Worm (Caenorhabditis elegans) whole organism, midembryonic: Measurements from ENCODE around the gene hrpk-2.

Source experiments
- T22C8.4 ChIP-seq: fragments of 200-800 bp; sonication (Bioruptor generic); IDR thresholded peaks from 2 replicates; pipeline ENCODE4 v1.3.6; 2022; ENCODE audit warnings: missing genetic modification characterization, missing compliant biosample characterization
- cog-1 ChIP-seq: sonication (generic microtip); optimal IDR thresholded peaks from 2 replicates; lab custom pipeline; 2016; ENCODE audit warnings: missing genetic modification characterization, missing compliant biosample characterization
- flt-1 ChIP-seq: fragments of 200-800 bp; sonication (Bioruptor generic); IDR thresholded peaks from 2 replicates; pipeline ENCODE4 v1.3.6; 2022; ENCODE audit warnings: missing genetic modification characterization, missing compliant biosample characterization
- klf-2 ChIP-seq: fragments of 200-800 bp; sonication (Bioruptor generic); conservative IDR thresholded peaks from 2 replicates; pipeline ENCODE4 v1.3.6; 2022; ENCODE audit warnings: missing genetic modification reagents, missing genetic modification characterization, missing compliant biosample characterization
- med-1 ChIP-seq: sonication (generic microtip); optimal IDR thresholded peaks from 2 replicates; lab custom pipeline; 2017; ENCODE audit warnings: missing genetic modification characterization, mild to moderate bottlenecking, missing compliant biosample characterization, antibody characterized with exemption, missing genetic modification reagents; ENCODE audit not compliant: insufficient read depth
- ref-1 ChIP-seq: fragments of 200-800 bp; sonication (Bioruptor generic); conservative IDR thresholded peaks from 2 replicates; pipeline ENCODE4 v1.3.6; 2022; ENCODE audit warnings: missing genetic modification reagents, missing genetic modification characterization, missing compliant biosample characterization
- tab-1 ChIP-seq: fragments of 200-800 bp; sonication (Bioruptor generic); IDR thresholded peaks from 2 replicates; pipeline ENCODE4 v1.3.6; 2022; ENCODE audit warnings: missing genetic modification characterization, missing compliant biosample characterization
- ztf-23 ChIP-seq: fragments of 200-800 bp; sonication (Bioruptor generic); IDR thresholded peaks from 2 replicates; pipeline ENCODE4 v1.3.6; 2022; ENCODE audit warnings: missing genetic modification reagents, missing genetic modification characterization, missing compliant biosample characterization
- ztf-29 ChIP-seq: fragments of 200-800 bp; sonication (Bioruptor generic); IDR thresholded peaks from 2 replicates; pipeline ENCODE4 v1.3.6; 2022; ENCODE audit warnings: missing genetic modification reagents, missing genetic modification characterization, missing compliant biosample characterization

hrpk-2 gene

DNA sequence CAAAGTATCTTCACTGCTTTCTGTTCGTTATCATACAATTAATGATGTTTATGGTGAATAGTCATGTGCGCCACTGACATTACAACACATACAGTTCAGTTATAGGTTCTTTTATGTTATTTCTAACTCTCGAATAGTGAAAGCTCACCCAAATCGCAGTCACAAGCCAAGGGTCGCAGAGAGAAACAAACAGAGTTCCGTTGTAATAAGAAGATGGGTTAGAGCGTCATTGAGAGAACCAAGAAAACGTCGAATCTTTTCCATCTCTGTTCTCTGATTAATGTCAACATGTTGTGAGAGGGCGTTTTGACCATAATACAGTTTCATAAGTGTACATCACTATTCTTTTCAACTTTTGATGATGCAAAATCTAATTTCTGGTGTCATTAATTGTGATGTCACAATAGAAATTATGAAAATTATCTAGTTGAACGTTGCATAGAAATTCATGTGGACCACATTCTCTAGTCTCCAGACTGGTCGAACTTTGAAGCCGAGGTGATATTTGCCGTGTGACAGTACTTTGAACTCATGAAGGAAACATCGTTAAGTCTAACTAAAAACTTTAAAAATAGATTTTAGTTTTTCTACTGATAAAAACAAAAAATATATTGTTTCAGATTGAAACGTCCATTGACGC is 12.8 kb upstream of the hrpk-2 start:
- TF ChIP-seq ref-1 (GFP tag; lab: Robert Waterston, UW), result no peak
- no peak for TF ChIP-seq ztf-23 (GFP tag; lab: Robert Waterston, UW)
- no peak for TF ChIP-seq tab-1 (GFP tag; lab: Robert Waterston, UW)
- TF ChIP-seq flt-1, result no peak
- no peak for TF ChIP-seq med-1 (GFP tag; lab: Kevin White, UChicago)
- TF ChIP-seq cog-1, result no peak
- TF ChIP-seq T22C8.4 (GFP tag; lab: Robert Waterston, UW), result no peak
- no peak for TF ChIP-seq klf-2 (GFP tag; lab: Robert Waterston, UW)
- no peak for TF ChIP-seq ztf-29 (GFP tag; lab: Robert Waterston, UW)

DNA sequence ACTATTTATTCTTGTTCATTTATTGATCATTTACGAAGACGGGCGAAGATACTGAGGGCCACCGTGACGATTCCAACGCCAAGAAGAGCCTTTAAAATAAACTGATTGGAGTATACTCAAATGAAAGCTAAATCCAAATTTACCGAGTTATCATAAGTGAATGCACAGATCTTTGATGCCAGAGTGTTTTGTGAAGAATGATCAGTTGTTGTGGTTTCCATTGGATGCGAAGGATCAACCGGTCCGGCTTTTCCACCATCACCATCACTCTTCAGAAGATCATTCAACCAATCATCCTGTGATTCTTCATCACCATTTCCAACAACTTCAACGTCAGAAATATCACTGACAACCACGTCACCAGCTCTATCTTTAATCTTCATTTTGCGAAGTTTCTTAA is 9.7 kb upstream of the hrpk-2 start:
- no peak for TF ChIP-seq tab-1 (GFP tag; lab: Robert Waterston, UW)
- no peak for TF ChIP-seq T22C8.4 (GFP tag; lab: Robert Waterston, UW)
- no peak for TF ChIP-seq med-1 (GFP tag; lab: Kevin White, UChicago)
- TF ChIP-seq cog-1, result no peak
- no peak for TF ChIP-seq ref-1 (GFP tag; lab: Robert Waterston, UW)
- TF ChIP-seq ztf-23 (GFP tag; lab: Robert Waterston, UW), result no peak
- no peak for TF ChIP-seq ztf-29 (GFP tag; lab: Robert Waterston, UW)

DNA sequence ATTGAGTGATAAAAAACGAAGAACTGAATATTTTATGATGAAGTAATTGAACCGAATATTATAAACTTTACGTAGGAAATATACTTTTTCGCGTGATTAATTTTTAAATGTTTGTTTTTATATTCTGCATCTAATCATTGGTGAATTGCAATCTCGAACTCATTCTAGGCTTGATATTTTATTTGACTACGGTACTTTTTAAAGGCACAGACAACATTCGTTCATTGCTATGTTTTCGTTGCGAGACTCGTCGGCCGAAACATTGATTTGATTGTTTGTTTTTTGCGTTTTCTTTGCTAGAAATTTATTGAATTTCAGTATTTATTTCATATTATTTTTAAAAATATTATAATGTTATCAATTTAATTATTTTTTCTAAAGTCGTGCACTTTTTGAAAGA is 9.1 kb upstream of the hrpk-2 start, which contains the start of gene C06G4.4:
Gene C06G4.4 (minus strand): TSS at position 36 of the 400 bp plus-strand sequence.
- no peak for TF ChIP-seq T22C8.4 (GFP tag; lab: Robert Waterston, UW)
- no peak for TF ChIP-seq med-1 (GFP tag; lab: Kevin White, UChicago)

DNA sequence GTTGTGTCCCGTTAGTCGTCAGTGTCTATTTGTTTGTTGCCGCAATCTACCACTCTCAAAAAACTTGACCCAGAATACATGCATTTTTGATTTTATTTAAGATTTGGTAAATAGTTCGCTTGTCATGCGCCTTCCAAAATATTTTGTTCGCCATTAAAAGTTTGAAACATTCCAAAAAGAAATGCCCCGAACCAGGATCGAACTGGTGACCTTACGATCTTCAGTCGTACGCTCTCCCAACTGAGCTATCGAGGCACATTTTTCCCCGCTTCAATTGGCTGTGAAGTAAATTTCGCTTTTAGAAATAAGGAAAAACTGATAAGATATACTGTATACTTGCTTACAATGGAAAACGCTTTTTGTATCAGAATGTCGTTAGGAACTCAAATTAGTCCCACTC is 8.6 kb upstream of the hrpk-2 start:
- TF ChIP-seq tab-1 (GFP tag; lab: Robert Waterston, UW) (no peak), med-1 (GFP tag; lab: Kevin White, UChicago) (no peak), ref-1 (GFP tag; lab: Robert Waterston, UW) (no peak), ztf-23 (GFP tag; lab: Robert Waterston, UW) (no peak), flt-1 (no peak), cog-1 (no peak), klf-2 (GFP tag; lab: Robert Waterston, UW) (no peak), ztf-29 (GFP tag; lab: Robert Waterston, UW) (no peak), T22C8.4 (GFP tag; lab: Robert Waterston, UW) (no peak)

DNA sequence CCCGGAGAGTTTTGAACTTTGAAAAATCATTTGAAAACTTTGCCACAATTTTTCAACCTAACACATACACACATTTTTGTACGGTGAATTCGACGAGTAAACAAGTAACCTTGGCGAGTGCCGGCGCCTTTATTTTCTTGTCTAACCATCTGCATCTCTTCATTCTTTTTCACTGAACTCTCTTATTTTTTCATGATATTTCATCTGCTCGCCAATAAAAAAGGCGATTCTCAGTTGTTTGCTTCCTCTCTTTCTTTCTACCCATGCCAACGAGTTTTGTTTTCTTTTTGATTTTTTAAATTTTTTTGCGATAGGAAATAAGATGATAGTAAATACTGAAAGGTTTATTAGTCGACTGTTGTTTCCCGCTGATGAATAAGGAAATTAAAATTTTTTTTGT is 8.2 kb upstream of the hrpk-2 start:
- TF ChIP-seq ref-1 (GFP tag; lab: Robert Waterston, UW), result no peak
- TF ChIP-seq T22C8.4 (GFP tag; lab: Robert Waterston, UW), result no peak
- TF ChIP-seq ztf-29 (GFP tag; lab: Robert Waterston, UW), result no peak
- TF ChIP-seq flt-1, result no peak
- TF ChIP-seq tab-1 (GFP tag; lab: Robert Waterston, UW), result no peak
- TF ChIP-seq ztf-23 (GFP tag; lab: Robert Waterston, UW), result no peak
- no peak for TF ChIP-seq med-1 (GFP tag; lab: Kevin White, UChicago)
- no peak for TF ChIP-seq cog-1
- TF ChIP-seq klf-2 (GFP tag; lab: Robert Waterston, UW), result no peak

DNA sequence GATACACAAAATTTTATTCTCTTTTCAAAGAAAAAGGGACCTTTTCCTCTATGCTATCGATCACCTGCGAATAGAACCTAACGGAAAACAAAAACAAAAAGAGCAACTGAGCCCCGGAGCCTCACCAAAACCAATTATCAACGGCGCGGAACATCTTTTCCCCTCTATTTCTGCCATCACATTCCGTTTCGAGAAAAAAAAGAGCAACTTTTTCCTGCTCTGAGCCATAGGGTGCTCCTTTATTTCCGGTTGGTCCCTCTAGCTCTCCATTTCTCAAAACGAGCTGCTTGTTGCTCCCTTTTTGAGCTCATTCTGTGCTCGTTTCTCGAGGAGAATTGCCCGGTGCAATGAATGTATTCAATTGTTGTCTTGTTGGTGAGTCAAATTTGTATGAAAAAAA is 7.3 kb upstream of the hrpk-2 start, which contains the start of gene clp-1:
Gene clp-1 (plus strand): TSS at position 301 of the 400 bp plus-strand sequence.
- TF ChIP-seq ref-1 (GFP tag; lab: Robert Waterston, UW) (no peak), tab-1 (GFP tag; lab: Robert Waterston, UW) (no peak), med-1 (GFP tag; lab: Kevin White, UChicago) (no peak), flt-1 (no peak)

DNA sequence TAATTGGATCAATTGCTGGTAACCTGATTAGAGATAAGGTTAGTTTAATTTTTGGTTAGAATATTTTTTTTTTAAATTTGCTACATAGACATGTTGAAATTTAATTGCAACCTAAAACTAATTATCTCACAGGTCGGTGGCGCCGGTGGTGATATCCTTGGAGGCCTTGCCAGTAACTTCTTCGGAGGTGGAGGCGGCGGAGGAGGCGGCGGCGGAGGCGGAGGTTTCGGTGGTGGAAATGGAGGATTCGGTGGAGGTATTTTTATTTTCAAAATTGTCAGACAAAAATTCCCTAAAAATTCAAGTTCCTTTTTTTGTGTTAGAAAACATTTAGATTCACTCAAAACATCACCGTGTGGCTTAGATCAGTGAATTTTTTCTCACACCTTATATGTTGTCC is 5.7 kb upstream of the hrpk-2 start:
- no peak for TF ChIP-seq flt-1
- no peak for TF ChIP-seq med-1 (GFP tag; lab: Kevin White, UChicago)
- TF ChIP-seq ref-1 (GFP tag; lab: Robert Waterston, UW), result no peak
- no peak for TF ChIP-seq cog-1
- TF ChIP-seq tab-1 (GFP tag; lab: Robert Waterston, UW), result no peak

DNA sequence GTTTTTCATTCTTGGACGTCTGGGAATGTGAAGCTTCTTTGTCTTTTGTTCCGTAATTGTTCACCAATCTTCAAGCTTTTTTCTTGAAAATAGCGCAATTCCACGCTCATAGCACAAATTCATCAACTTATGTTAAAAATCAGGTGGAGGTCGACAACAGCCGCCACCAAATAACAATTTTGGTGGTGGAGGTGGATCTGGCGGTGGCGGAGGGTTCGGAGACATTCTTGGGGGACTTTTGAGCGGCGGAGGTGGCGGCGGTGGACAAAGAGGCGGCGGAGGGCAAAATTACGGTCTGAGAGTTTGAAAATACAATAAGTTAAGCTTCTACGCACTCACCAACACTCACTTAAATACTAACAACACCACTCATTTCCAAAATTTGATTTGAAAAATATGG is 5.0 kb upstream of the hrpk-2 start:
- no peak for TF ChIP-seq flt-1
- TF ChIP-seq med-1 (GFP tag; lab: Kevin White, UChicago), result no peak
- TF ChIP-seq ztf-29 (GFP tag; lab: Robert Waterston, UW), result no peak
- no peak for TF ChIP-seq klf-2 (GFP tag; lab: Robert Waterston, UW)
- TF ChIP-seq tab-1 (GFP tag; lab: Robert Waterston, UW), result no peak

DNA sequence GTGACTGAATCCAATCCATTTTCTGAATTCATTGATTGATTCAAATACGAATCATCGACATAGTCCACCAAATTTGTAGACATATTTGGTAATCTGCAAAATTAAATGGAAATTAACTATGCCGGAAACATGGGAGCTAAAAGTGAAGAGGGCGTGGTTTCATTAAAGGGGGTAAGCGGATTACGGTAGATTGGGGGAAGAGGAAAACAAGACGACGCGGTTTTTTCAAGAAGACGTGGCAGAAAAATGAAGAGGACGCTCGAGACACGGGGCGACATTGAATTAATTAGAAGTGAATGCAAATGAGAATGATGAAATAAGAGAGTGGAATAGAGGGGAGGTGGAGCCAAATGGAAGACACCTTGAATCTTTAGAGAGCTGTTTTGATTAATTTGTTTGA is 9.4 kb downstream of the hrpk-2 start, which contains the start of gene npr-17:
Gene npr-17 (minus strand): TSS at position 101 of the 400 bp plus-strand sequence.
- TF ChIP-seq ztf-29 (GFP tag; lab: Robert Waterston, UW) (no peak), cog-1 (no peak), med-1 (GFP tag; lab: Kevin White, UChicago) (no peak), tab-1 (GFP tag; lab: Robert Waterston, UW) (no peak), T22C8.4 (GFP tag; lab: Robert Waterston, UW) (no peak), ref-1 (GFP tag; lab: Robert Waterston, UW) (no peak), klf-2 (GFP tag; lab: Robert Waterston, UW) (no peak), ztf-23 (GFP tag; lab: Robert Waterston, UW) (no peak), flt-1 (no peak)

DNA sequence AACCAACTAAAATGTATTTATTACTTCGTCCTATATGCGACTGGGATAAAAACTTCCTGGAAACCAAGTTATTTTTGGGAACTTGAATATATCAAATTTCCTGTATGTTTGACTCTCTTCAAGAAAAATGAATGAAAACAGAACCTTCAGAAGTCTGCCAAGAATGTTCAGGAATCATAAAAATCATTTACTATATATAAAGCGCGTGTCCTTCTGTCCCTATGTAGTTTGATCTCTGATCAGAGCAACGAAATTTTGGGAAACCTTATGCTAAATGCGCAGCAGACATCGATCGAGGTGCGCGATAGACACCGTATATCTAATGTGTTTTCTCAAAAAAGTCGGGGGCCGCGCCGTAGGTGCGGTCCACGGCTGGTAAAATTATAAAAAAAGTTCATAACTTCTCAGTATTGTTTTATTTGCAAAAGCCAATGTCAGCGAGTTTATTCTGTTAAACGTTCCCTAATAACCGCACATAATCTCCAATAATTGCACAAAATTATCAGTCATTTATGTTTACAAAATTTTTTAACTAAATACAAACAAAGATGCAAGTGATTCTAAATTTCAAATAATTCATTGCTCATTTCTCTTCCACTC is 10.6 kb downstream of the hrpk-2 start:
- TF ChIP-seq med-1 (GFP tag; lab: Kevin White, UChicago) (no peak), ztf-23 (GFP tag; lab: Robert Waterston, UW) (no peak), tab-1 (GFP tag; lab: Robert Waterston, UW) (no peak), cog-1 (no peak), klf-2 (GFP tag; lab: Robert Waterston, UW) (no peak), ref-1 (GFP tag; lab: Robert Waterston, UW) (no peak), flt-1 (no peak), T22C8.4 (GFP tag; lab: Robert Waterston, UW) (no peak), ztf-29 (GFP tag; lab: Robert Waterston, UW) (no peak)
